Worm (Caenorhabditis elegans) whole organism, L4 larva: ENCODE data around the gene fipr-2.

Source experiments
- F26F4.8 ChIP-seq: fragments of 200-800 bp; sonication (Bioruptor generic); conservative IDR thresholded peaks from 2 replicates; pipeline ENCODE4 v1.3.6; 2022; ENCODE audit warnings: missing genetic modification characterization, missing compliant biosample characterization
- F37D6.2 ChIP-seq: sonication (generic microtip); optimal IDR thresholded peaks from 2 replicates; lab custom pipeline; 2016; ENCODE audit warnings: mild to moderate bottlenecking, missing genetic modification characterization, missing compliant biosample characterization
- F49E8.2 ChIP-seq: sonication (generic microtip); optimal IDR thresholded peaks from 2 replicates; lab custom pipeline; 2016; ENCODE audit warnings: missing compliant biosample characterization, mild to moderate bottlenecking, missing genetic modification characterization, borderline replicate concordance
- R02D3.7 ChIP-seq: fragments of 150-350 bp; sonication (generic microtip); optimal IDR thresholded peaks from 3 replicates; lab custom pipeline; 2014; ENCODE audit warnings: missing biosample characterization, missing genetic modification characterization
- Y105C5A.15 ChIP-seq: fragments of 200-800 bp; sonication (Bioruptor generic); IDR thresholded peaks from 2 replicates; pipeline ENCODE4 v1.3.6; 2022; ENCODE audit warnings: missing genetic modification characterization, missing compliant biosample characterization
- Y48G9A.11 ChIP-seq: fragments of 200-800 bp; sonication (Bioruptor generic); IDR thresholded peaks from 2 replicates; pipeline ENCODE4 v1.3.6; 2022; ENCODE audit warnings: missing genetic modification reagents, missing genetic modification characterization, missing compliant biosample characterization
- Y5F2A.4 ChIP-seq: fragments of 200-800 bp; sonication (Bioruptor generic); optimal IDR thresholded peaks from 2 replicates; lab custom pipeline; 2018; ENCODE audit warnings: mild to moderate bottlenecking, missing genetic modification characterization, missing compliant biosample characterization
- aha-1 ChIP-seq: fragments of 150-350 bp; peaks from one replicate; lab custom pipeline; 2014; ENCODE audit warnings: missing biosample characterization, missing genetic modification characterization
- ama-1 ChIP-seq: fragments of 150-350 bp; optimal IDR thresholded peaks from 2 replicates; lab custom pipeline; 2014; ENCODE audit warnings: inconsistent platforms, mixed read lengths
- ceh-20 ChIP-seq: fragments of 200-800 bp; sonication (Bioruptor generic); IDR thresholded peaks from 2 replicates; pipeline ENCODE4 v1.3.6; 2022; ENCODE audit warnings: missing genetic modification reagents, missing genetic modification characterization, missing compliant biosample characterization
- ceh-82 ChIP-seq: sonication (generic microtip); optimal IDR thresholded peaks from 2 replicates; lab custom pipeline; 2017; ENCODE audit warnings: missing biosample characterization, missing genetic modification characterization
- ces-1 ChIP-seq: fragments of 150-350 bp; sonication (generic microtip); optimal IDR thresholded peaks from 4 replicates; lab custom pipeline; 2014; ENCODE audit warnings: missing biosample characterization, missing genetic modification reagents, missing genetic modification characterization
- cey-2 ChIP-seq: sonication (generic microtip); optimal IDR thresholded peaks from 3 replicates; lab custom pipeline; 2017; ENCODE audit warnings: missing genetic modification characterization, mild to moderate bottlenecking, missing compliant biosample characterization, antibody characterized with exemption, borderline replicate concordance; ENCODE audit not compliant: insufficient read depth
- ctbp-1 ChIP-seq: fragments of 200-800 bp; sonication (Bioruptor generic); IDR thresholded peaks from 2 replicates; pipeline ENCODE4 v1.3.6; 2022; ENCODE audit warnings: missing genetic modification reagents, missing genetic modification characterization, missing compliant biosample characterization
- daf-12 ChIP-seq: fragments of 150-350 bp; optimal IDR thresholded peaks from 2 replicates; lab custom pipeline; 2014; ENCODE audit warnings: missing biosample characterization, missing genetic modification reagents, missing genetic modification characterization
- daf-16 ChIP-seq, 3 experiments: sonication (generic microtip); optimal IDR thresholded peaks; 2 replicates each; lab custom pipeline; 2016 to 2017; ENCODE audit warnings: missing genetic modification characterization in 3 of 3, missing genetic modification reagents in 3 of 3, mild to moderate bottlenecking in 2 of 3, missing compliant biosample characterization in 2 of 3, missing biosample characterization in 1 of 3, moderate library complexity in 1 of 3
- daf-19 ChIP-seq: fragments of 200-800 bp; sonication (Bioruptor generic); conservative IDR thresholded peaks from 2 replicates; pipeline ENCODE4 v1.3.6; 2022; ENCODE audit warnings: missing genetic modification characterization, missing compliant biosample characterization
- daf-8 ChIP-seq: fragments of 200-800 bp; sonication (Bioruptor generic); IDR thresholded peaks from 2 replicates; pipeline ENCODE4 v1.3.6; 2022; ENCODE audit warnings: missing genetic modification characterization, missing compliant biosample characterization
- dpl-1 ChIP-seq: fragments of 150-350 bp; optimal IDR thresholded peaks from 2 replicates; lab custom pipeline; 2014; ENCODE audit warnings: missing biosample characterization, missing genetic modification reagents, missing genetic modification characterization
- fos-1 ChIP-seq: fragments of 150-350 bp; optimal IDR thresholded peaks from 2 replicates; lab custom pipeline; 2014; ENCODE audit warnings: missing biosample characterization, missing genetic modification characterization
- hlh-30 ChIP-seq: sonication (generic microtip); optimal IDR thresholded peaks from 2 replicates; lab custom pipeline; 2017; ENCODE audit warnings: antibody characterized with exemption, mild to moderate bottlenecking, missing genetic modification characterization, missing compliant biosample characterization; ENCODE audit not compliant: insufficient read depth
- hmg-1.1 ChIP-seq: fragments of 200-800 bp; sonication (Bioruptor generic); IDR thresholded peaks from 2 replicates; pipeline ENCODE4 v1.3.6; 2022; ENCODE audit warnings: missing genetic modification reagents, missing genetic modification characterization, missing compliant biosample characterization
- lin-1 ChIP-seq: fragments of 200-800 bp; sonication (Bioruptor generic); IDR thresholded peaks from 2 replicates; pipeline ENCODE4 v1.3.6; 2022; ENCODE audit warnings: missing genetic modification reagents, missing genetic modification characterization, missing compliant biosample characterization
- lin-29 ChIP-seq: fragments of 200-800 bp; sonication (Bioruptor generic); IDR thresholded peaks from 2 replicates; pipeline ENCODE4 v1.3.6; 2022; ENCODE audit warnings: missing genetic modification reagents, missing genetic modification characterization, missing compliant biosample characterization
- lin-38 ChIP-seq: fragments of 200-800 bp; sonication (Bioruptor generic); IDR thresholded peaks from 2 replicates; pipeline ENCODE4 v1.3.6; 2022; ENCODE audit warnings: missing genetic modification reagents, missing genetic modification characterization, missing compliant biosample characterization
- lsy-2 ChIP-seq, 2 experiments: fragments of 150-350 bp in 1 of 2; sonication (generic microtip) in 1 of 2; optimal IDR thresholded peaks; 2 replicates each; lab custom pipeline; 2014 to 2017; ENCODE audit warnings: missing biosample characterization in 2 of 2, missing genetic modification characterization in 2 of 2
- madf-5 ChIP-seq, 2 experiments: fragments of 200-800 bp; sonication (Bioruptor generic); IDR thresholded peaks; 2 replicates each; pipeline ENCODE4 v1.3.6; 2022; ENCODE audit warnings: missing compliant biosample characterization in 2 of 2, missing genetic modification characterization in 2 of 2
- madf-9 ChIP-seq: fragments of 200-800 bp; sonication (Bioruptor generic); conservative IDR thresholded peaks from 2 replicates; pipeline ENCODE4 v1.3.6; 2022; ENCODE audit warnings: missing genetic modification reagents, missing genetic modification characterization, missing compliant biosample characterization
- mdt-29 ChIP-seq: fragments of 200-800 bp; sonication (Bioruptor generic); IDR thresholded peaks from 2 replicates; pipeline ENCODE4 v1.3.6; 2022; ENCODE audit warnings: missing genetic modification reagents, missing genetic modification characterization, missing compliant biosample characterization
- mes-2 ChIP-seq: sonication (generic microtip); optimal IDR thresholded peaks from 2 replicates; lab custom pipeline; 2016; ENCODE audit warnings: missing genotype, mild to moderate bottlenecking, missing genetic modification characterization, missing compliant biosample characterization; ENCODE audit not compliant: poor library complexity, severe bottlenecking
- nhr-10 ChIP-seq: fragments of 150-350 bp; optimal IDR thresholded peaks from 2 replicates; lab custom pipeline; 2014; ENCODE audit warnings: missing biosample characterization, missing genetic modification characterization
- nhr-102 ChIP-seq: sonication (generic microtip); optimal IDR thresholded peaks from 2 replicates; lab custom pipeline; 2016; ENCODE audit warnings: mild to moderate bottlenecking, missing genetic modification characterization, moderate library complexity, missing compliant biosample characterization
- nhr-41 ChIP-seq: fragments of 200-800 bp; sonication (Bioruptor generic); IDR thresholded peaks from 2 replicates; pipeline ENCODE4 v1.3.6; 2022; ENCODE audit warnings: missing genetic modification reagents, missing genetic modification characterization, missing compliant biosample characterization
- nhr-6 ChIP-seq: fragments of 150-350 bp; optimal IDR thresholded peaks from 2 replicates; lab custom pipeline; 2014; ENCODE audit warnings: missing biosample characterization, missing genetic modification characterization
- nhr-76 ChIP-seq: fragments of 150-350 bp; optimal IDR thresholded peaks from 2 replicates; lab custom pipeline; 2014; ENCODE audit warnings: missing biosample characterization, missing genetic modification characterization
- nhr-77 ChIP-seq: fragments of 150-350 bp; optimal IDR thresholded peaks from 2 replicates; lab custom pipeline; 2014; ENCODE audit warnings: missing biosample characterization, missing genetic modification characterization
- pqm-1 ChIP-seq: sonication (generic microtip); optimal IDR thresholded peaks from 2 replicates; lab custom pipeline; 2017; ENCODE audit warnings: missing biosample characterization, missing genetic modification characterization
- rbr-2 ChIP-seq: sonication (generic microtip); optimal IDR thresholded peaks from 2 replicates; lab custom pipeline; 2016; ENCODE audit warnings: missing genotype, missing genetic modification characterization, missing compliant biosample characterization
- spr-3 ChIP-seq: fragments of 200-800 bp; sonication (Bioruptor generic); optimal IDR thresholded peaks from 2 replicates; lab custom pipeline; 2018; ENCODE audit warnings: mild to moderate bottlenecking, missing genetic modification characterization, missing compliant biosample characterization
- tra-1 ChIP-seq: fragments of 200-800 bp; sonication (Bioruptor generic); IDR thresholded peaks from 2 replicates; pipeline ENCODE4 v1.3.6; 2022; ENCODE audit warnings: missing genetic modification reagents, missing genetic modification characterization, missing compliant biosample characterization
- unc-130 ChIP-seq: sonication (generic microtip); optimal IDR thresholded peaks from 2 replicates; lab custom pipeline; 2016; ENCODE audit warnings: missing genetic modification reagents, missing genetic modification characterization, missing compliant biosample characterization
- zip-11 ChIP-seq: fragments of 200-800 bp; sonication (Bioruptor generic); IDR thresholded peaks from 2 replicates; pipeline ENCODE4 v1.3.6; 2022; ENCODE audit warnings: missing genetic modification characterization, missing compliant biosample characterization
- zip-2 ChIP-seq: fragments of 150-350 bp; optimal IDR thresholded peaks from 2 replicates; lab custom pipeline; 2014; ENCODE audit warnings: missing biosample characterization, missing genetic modification characterization

fipr-2 gene

ce11 chrV:12400677-12401236 is 35.6 kb downstream of the fipr-2 start, which contains the start of the genes K01D12.20 and miga-1 (continued):
- no peak for TF ChIP-seq nhr-41
- TF ChIP-seq Y48G9A.11 (GFP tag; lab: Robert Waterston, UW) = peak; percentile 97
- no peak for TF ChIP-seq nhr-10 (tag; lab: Kevin White, UChicago)
- no peak for TF ChIP-seq ceh-82
- no peak for TF ChIP-seq lin-38 (GFP tag; lab: Robert Waterston, UW)
- no peak for TF ChIP-seq daf-8 (GFP tag; lab: Robert Waterston, UW)
- TF ChIP-seq hlh-30 = peak; percentile 42
- TF ChIP-seq R02D3.7 (tag; lab: Kevin White, UChicago) = peak; percentile 78
- TF ChIP-seq daf-19 = no peak
- no peak for TF ChIP-seq lsy-2 (tag; optimal IDR thresholded peaks at IDR 0.05; lab: Kevin White, UChicago)
- no peak for TF ChIP-seq zip-11
- TF ChIP-seq nhr-76 (tag; lab: Kevin White, UChicago) = no peak
- TF ChIP-seq ceh-20 (GFP tag; lab: Robert Waterston, UW) = no peak
- TF ChIP-seq mdt-29 = no peak
- TF ChIP-seq pqm-1 (tag; lab: Kevin White, UChicago) = no peak
- no peak for TF ChIP-seq daf-16 (GFP tag; optimal IDR thresholded peaks at IDR 0.05; lab: Kevin White, UChicago)
- peak; percentile 38 for TF ChIP-seq daf-16 (tag; optimal IDR thresholded peaks at IDR 0.05; lab: Kevin White, UChicago)
- no peak for TF ChIP-seq dpl-1 (GFP tag; lab: Kevin White, UChicago)
- no peak for TF ChIP-seq spr-3 (GFP tag; lab: Kevin White, UChicago)
- no peak for TF ChIP-seq cey-2 (tag; lab: Kevin White, UChicago)
- no peak for TF ChIP-seq ama-1 (lab: Kevin White, UChicago)
- no peak for TF ChIP-seq Y5F2A.4 (GFP tag; lab: Kevin White, UChicago)
- no peak for TF ChIP-seq F49E8.2 (tag; lab: Kevin White, UChicago)
- no peak for TF ChIP-seq Y105C5A.15 (GFP tag; lab: Robert Waterston, UW)
- TF ChIP-seq lin-1 (GFP tag; lab: Robert Waterston, UW) = no peak
- no peak for TF ChIP-seq F26F4.8 (GFP tag; lab: Robert Waterston, UW)
- TF ChIP-seq nhr-102 = no peak
- no peak for TF ChIP-seq madf-5 (GFP tag; IDR thresholded peaks at IDR 0.05; lab: Robert Waterston, UW)
- no peak for TF ChIP-seq madf-9
- no peak for TF ChIP-seq tra-1
- TF ChIP-seq nhr-77 (tag; lab: Kevin White, UChicago) = no peak
- no peak for TF ChIP-seq lin-29 (GFP tag; lab: Robert Waterston, UW)
- no peak for TF ChIP-seq ctbp-1 (GFP tag; lab: Robert Waterston, UW)
- TF ChIP-seq aha-1 = peak; percentile 69
- TF ChIP-seq unc-130 (GFP tag; lab: Kevin White, UChicago) = no peak
- TF ChIP-seq rbr-2 (tag; lab: Kevin White, UChicago) = peak; percentile 4
- TF ChIP-seq ces-1 (GFP tag; lab: Kevin White, UChicago) = no peak
- TF ChIP-seq daf-12 (tag; lab: Kevin White, UChicago) = no peak
- TF ChIP-seq mes-2 (tag; lab: Kevin White, UChicago) = no peak
- TF ChIP-seq F37D6.2 (tag; lab: Kevin White, UChicago) = no peak
- no peak for TF ChIP-seq zip-2 (tag; lab: Kevin White, UChicago)
- peak; percentile 92 for TF ChIP-seq nhr-6 (tag; lab: Kevin White, UChicago)
- no peak for TF ChIP-seq hmg-1.1
- TF ChIP-seq fos-1 (tag; lab: Kevin White, UChicago) = no peak
